Fruit fly (Drosophila melanogaster) Kc167 (cell line): ENCODE results near the gene Atg6.

Experiments used
- Myc ChIP-seq: fragments of >200 bp; optimal IDR thresholded peaks from 2 replicates; lab custom pipeline; 2017; ENCODE audit warnings: missing external identifiers
- Sin3A ChIP-seq: fragments of >200 bp; optimal IDR thresholded peaks from 2 replicates; lab custom pipeline; 2018; ENCODE audit warnings: missing external identifiers
- h ChIP-seq: fragments of >200 bp; optimal IDR thresholded peaks from 3 replicates; lab custom pipeline; 2018; ENCODE audit warnings: missing external identifiers
- insv ChIP-seq: fragments of >200 bp; optimal IDR thresholded peaks from 3 replicates; lab custom pipeline; 2018; ENCODE audit warnings: missing external identifiers
- psq ChIP-seq: fragments of >200 bp; optimal IDR thresholded peaks from 2 replicates; lab custom pipeline; 2017; ENCODE audit warnings: missing external identifiers
- ttk ChIP-seq: sonication (Bioruptor generic); optimal IDR thresholded peaks from 2 replicates; lab custom pipeline; 2017; ENCODE audit warnings: missing external identifiers

Atg6 gene

DNA sequence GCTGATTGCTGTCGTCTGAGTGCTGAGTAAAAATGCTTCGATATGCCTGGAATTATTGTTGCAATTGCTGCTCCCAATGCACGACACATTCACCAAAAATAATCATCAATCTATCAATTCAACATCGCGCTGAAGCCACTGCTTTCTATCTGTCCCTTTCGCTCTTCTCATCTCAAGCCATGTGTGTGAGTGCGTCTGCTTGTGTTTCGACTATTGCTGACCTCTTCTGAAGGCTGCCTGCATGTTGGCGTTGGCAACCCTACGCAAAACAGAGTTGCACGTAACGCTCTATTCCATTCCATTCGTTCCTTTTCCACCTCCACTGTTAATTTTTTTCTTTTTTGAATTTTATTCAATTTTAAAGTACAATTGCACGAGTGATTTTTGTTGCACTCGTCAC lies 15.1 kb upstream of the Atg6 start:
- TF ChIP-seq Sin3A (no peak), psq (lab: Kevin White, UChicago) (no peak), insv (lab: Kevin White, UChicago) (no peak), ttk (lab: Kevin White, UChicago) (no peak), Myc (lab: Kevin White, UChicago) (no peak), h (lab: Kevin White, UChicago) (no peak)

DNA sequence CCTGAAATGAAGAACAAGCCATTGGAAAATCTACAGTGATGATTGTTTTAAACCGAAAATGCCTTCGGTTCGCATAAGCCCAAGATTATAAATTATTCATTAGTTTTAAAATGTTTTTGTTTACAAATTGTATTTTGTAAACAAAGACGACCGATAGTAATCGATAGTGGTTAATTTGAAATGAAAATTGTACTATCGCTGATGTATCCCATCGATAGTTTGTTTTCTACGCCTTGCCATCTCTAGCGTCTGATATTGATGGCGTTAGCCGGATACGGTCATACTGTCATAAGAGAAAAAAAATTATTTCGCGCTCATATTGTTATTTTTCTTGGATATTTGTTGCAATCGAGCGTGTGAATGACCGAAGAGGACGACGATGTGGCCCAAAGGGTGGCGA lies 7.5 kb upstream of the Atg6 start, which contains the start of gene SMC1:
Gene SMC1, plus strand, starts transcription at position 247 of the 400 bp plus-strand sequence.
- TF ChIP-seq Myc (lab: Kevin White, UChicago) (no peak), Sin3A (no peak), psq (lab: Kevin White, UChicago) (no peak), insv (lab: Kevin White, UChicago) (no peak), ttk (lab: Kevin White, UChicago) (no peak), h (lab: Kevin White, UChicago) (no peak)

DNA sequence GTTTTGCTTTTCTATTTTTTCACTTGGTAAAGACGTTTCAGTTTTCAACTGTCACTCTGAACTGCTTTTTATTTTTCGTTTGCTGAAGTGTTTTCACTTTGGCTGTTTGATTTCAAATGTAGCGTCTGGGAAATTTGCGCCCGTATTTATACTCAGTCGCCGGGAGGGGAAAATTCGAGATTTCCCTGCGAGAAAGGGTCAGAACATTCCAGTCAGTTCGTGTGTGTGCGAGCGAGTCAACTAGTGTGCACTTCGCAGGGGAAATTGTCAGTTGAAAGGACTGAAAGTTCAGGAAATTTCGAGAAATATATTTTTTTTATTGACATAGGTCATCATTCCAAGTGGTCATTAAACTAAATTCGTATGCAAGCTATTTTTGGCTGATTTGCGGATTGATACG lies 6.6 kb upstream of the Atg6 start, which contains the start of gene Hsp68:
Gene Hsp68, minus strand, starts transcription at position 123 of the 400 bp plus-strand sequence.
- no peak for TF ChIP-seq insv (lab: Kevin White, UChicago)
- TF ChIP-seq ttk (lab: Kevin White, UChicago), result no peak
- TF ChIP-seq psq (lab: Kevin White, UChicago), result no peak
- no peak for TF ChIP-seq h (lab: Kevin White, UChicago)
- TF ChIP-seq Sin3A, result no peak
- TF ChIP-seq Myc (lab: Kevin White, UChicago), result no peak

DNA sequence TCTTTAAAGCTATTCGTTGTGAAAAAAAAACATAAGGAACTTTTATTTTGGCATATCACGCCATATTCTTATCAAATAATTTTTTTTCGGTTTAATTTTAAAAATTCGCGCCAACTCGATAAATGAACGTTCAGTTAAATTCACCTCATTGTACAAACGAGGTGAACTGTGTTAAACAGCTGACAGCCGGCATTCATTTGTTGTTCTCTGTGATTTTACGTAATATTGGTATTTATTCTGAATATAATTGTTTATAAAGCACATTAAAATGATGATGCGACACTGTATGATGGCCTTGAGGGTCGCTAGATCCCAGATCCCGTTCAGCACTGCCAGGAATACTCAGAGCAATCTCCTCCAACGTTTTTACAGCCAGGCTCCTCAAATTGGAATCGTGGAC lies 3.6 kb upstream of the Atg6 start, which contains the start of gene CG6000:
Gene CG6000, plus strand, starts transcription at position 165 of the 400 bp plus-strand sequence.
- TF ChIP-seq Sin3A (no peak), ttk (lab: Kevin White, UChicago) (no peak), insv (lab: Kevin White, UChicago) (no peak), Myc (lab: Kevin White, UChicago) (no peak), psq (lab: Kevin White, UChicago) (no peak), h (lab: Kevin White, UChicago) (no peak)

DNA sequence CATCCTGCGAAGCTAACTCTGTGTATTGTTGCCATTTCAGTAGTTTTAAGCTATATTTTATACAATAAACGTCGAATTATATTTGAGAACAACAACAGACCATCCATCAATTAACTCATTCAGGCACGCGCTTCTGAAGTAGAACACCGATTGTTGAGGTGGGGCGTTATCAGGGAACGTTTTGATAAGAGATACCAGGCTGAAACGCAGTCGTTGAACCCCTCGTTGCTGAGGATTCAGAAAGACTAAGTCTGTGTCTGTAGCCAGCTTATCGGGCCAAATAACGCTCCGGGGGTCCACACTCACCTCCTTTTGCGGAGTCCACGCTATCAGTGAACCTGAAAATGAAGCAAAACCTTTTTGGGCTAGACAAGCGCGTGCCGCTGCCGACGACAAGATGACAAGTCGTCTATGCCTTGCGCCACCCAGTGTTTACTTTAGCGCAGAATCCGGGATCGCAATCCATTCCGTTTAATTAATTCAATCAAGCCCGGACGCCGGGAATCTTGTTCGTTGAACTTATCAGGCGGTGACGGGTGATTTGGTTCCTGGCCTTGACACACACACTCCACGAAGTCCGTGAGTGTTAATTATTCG lies 3.0 kb upstream of the Atg6 start:
- no peak for TF ChIP-seq Myc (lab: Kevin White, UChicago)

DNA sequence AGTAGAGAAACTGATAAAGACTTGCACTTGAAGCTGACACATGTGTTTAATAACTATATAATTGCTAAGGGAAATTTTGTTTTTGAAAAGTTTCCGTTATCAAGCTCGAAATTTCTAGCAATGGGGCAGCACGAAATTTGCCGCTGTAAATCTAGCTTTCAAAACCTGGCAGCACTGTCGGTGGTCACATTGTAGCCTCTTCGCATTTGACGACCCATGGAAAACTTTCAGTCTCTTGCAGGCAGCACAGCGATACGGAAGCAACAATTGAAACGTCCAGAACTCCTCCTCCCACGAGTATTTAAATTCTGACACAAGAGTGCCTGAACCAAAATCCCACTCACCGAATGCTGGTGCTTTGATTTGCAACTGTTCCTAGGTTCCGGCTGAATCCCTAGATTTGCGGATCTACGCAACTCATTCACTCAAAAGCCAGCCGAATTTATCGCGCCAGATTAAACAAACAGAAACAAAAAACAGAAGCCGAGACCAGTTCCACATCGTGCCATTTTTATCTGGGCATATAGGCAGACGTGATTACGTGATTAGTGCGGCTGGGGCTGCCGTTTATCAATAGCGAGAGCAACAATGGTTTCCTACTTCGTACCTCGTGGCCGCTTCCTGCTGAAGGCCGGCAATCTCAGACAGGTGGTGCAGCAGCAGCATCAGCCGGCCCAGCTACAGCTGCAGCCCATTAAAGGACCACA lies 1.0 kb upstream of the Atg6 start:
- TF ChIP-seq h (lab: Kevin White, UChicago) (no peak), Myc (lab: Kevin White, UChicago) (no peak), insv (lab: Kevin White, UChicago) (no peak), ttk (lab: Kevin White, UChicago) (no peak), psq (lab: Kevin White, UChicago) (no peak), Sin3A (no peak)

DNA sequence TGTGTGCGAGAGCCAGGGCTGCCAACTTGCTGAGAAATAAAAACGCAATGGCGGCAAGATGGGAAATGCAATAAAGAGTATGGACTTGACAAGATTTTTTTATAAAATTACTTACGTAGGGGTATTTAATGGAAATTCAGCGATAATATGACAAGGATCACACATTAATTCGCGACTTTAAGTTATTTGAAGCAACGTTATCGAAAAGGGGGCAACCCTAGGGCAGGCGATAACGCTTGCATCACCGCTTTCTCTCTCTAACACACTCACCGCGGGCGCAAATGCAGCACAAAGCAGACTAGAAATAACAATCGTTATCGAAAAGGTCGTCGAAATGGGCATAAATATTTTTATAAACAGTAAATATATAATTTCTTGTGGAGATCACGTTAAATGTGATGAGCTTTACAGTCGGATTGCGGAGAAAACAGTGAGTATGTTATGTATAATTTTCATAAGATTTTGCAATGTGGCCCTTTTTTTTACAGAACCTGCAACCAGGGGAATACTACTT lies 2.5 kb downstream of the Atg6 start, which contains the start of gene Rox8:
Gene Rox8, minus strand, starts transcription at position 268 of the 514 bp plus-strand sequence.
- TF ChIP-seq ttk (lab: Kevin White, UChicago), result no peak
- peak; percentile 6 for TF ChIP-seq psq (lab: Kevin White, UChicago)
- no peak for TF ChIP-seq Sin3A
- TF ChIP-seq insv (lab: Kevin White, UChicago), result no peak
- TF ChIP-seq h (lab: Kevin White, UChicago), result no peak
- no peak for TF ChIP-seq Myc (lab: Kevin White, UChicago)

DNA sequence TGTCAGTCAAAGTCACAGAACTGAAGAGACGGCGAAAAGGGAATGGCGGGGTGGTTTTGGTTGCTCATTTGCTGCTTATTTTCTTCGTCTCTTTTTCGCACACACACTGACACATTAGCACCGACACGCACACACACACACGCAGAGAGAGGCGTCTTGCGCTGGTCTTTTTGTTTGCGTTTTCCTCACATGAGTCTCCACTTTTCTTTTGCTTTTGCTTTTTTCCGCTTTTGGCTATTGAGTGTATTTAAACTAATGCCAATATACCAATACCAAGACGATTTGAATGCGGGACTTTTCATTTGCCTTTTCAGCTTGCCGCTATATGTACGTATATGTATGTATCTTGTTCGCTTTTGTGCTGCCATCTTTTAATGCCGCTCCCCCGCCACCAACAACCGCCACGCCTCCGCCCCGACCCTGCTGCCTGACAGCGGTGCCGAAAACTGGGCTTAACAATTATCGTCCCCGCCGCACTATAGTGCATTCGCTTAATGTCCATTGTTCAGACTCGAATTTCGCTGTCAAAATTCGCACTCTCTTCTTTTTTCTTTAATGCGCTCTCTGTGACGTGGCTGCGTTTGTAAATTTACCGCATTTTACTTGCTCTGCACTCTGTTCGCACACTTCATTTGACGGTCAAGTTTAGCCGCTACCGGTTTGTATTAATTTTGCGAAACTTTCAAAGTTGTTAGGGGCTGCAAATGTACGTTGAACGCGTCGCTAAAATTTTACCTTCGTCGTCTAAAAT lies 3.2 kb downstream of the Atg6 start, which contains the start of gene CG5986:
Gene CG5986, plus strand, starts transcription at position 565 of the 751 bp plus-strand sequence.
- TF ChIP-seq psq (lab: Kevin White, UChicago), result peak; percentile 93
- no peak for TF ChIP-seq insv (lab: Kevin White, UChicago)
- no peak for TF ChIP-seq Myc (lab: Kevin White, UChicago)

DNA sequence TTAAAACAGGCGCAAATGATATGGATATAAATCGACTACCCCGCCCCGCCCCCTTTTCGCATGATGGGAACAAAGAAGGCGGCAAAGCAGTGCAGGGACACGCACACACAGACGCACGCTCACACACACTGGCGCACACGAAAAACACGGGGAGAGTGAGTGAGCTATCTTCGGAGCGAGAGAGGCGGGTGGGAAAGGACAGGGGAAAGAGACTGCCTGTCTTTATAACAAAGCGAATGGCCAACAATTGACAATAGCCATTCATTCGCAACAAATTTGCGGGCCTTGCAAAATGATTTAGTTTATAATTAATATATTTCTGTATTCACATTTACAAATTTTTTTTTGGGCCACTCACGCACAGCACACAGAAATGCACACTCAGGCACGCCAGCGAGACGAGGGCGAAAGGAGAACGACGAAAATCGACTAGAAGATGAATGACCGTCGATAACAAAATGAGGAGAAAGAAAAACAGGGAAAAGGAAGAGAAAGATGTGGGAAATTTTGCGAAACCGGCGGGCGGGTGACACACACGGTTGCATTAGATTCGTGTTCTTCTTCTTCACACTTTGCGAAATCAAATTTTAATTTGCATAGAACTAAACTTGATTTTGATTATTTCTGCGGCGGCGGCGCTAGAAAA lies 3.9 kb downstream of the Atg6 start:
- no peak for TF ChIP-seq Sin3A
- no peak for TF ChIP-seq Myc (lab: Kevin White, UChicago)
- no peak for TF ChIP-seq ttk (lab: Kevin White, UChicago)
- TF ChIP-seq h (lab: Kevin White, UChicago), result no peak
- TF ChIP-seq psq (lab: Kevin White, UChicago), result no peak
- no peak for TF ChIP-seq insv (lab: Kevin White, UChicago)

DNA sequence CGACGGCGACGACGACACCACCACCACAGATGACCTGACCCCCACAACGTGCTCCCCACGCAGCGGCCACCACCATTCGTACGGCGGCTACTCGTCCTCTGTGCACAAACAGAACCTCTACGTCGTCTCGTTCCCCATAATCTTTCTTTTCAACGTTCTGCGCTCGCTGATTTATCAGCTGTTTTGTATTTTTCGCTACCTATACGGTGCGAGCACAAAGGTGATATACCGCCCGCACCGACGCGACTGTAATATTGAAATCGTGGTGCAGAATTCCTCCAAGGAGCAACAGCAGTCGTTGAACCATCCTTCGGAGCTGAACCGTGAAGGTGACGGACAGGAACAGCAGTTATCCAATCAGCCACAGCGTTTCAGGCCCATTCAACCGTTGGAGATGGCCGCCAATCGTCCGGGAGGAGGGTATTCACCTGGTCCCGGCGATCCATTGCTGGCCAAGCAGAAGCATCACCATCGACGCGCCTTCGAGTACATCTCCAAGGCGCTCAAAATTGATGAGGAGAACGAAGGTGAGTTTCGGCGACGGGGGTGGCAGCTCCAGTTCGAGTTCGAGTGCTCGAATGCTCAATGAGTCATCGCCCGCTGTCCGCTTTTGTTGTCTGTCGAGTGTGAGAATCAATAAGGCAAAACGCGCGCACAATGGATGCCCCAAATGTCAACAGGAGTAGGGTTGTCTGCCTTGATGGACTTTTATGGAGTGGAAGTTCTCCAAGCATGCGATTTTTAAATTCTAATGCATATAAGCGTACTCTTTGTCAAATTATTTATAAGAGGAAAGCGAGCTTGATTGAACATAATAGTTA lies 11.6 kb downstream of the Atg6 start, which contains the start of gene Miro:
Gene Miro, minus strand, starts transcription at position 112 of the 821 bp plus-strand sequence.
- TF ChIP-seq Sin3A (no peak), Myc (lab: Kevin White, UChicago) (no peak), psq (lab: Kevin White, UChicago) (no peak), h (lab: Kevin White, UChicago) (no peak), ttk (lab: Kevin White, UChicago) (no peak), insv (lab: Kevin White, UChicago) (no peak)
